Worm (Caenorhabditis elegans): ENCODE results near the gene cnb-1.

cnb-1 gene

ce11 chrV:11421605-11422004 is 46.1 kb downstream of the cnb-1 start, which contains the start of gene des-2:
Gene des-2 (minus strand): TSS chrV:11421705.
- TF ChIP-seq F13H6.1 (tag; optimal IDR thresholded peaks at IDR 0.05) (no peak), dve-1 (tag; optimal IDR thresholded peaks at IDR 0.05) (no peak), ama-1 (optimal IDR thresholded peaks at IDR 0.05) (no peak), pax-1 (tag; optimal IDR thresholded peaks at IDR 0.05) (no peak), madf-2 (tag; optimal IDR thresholded peaks at IDR 0.05) (no peak), ceh-30 (tag; optimal IDR thresholded peaks at IDR 0.05) (no peak), ceh-22 (tag; optimal IDR thresholded peaks at IDR 0.05) (no peak), nhr-11 (tag; optimal IDR thresholded peaks at IDR 0.05) (no peak), nfya-1 (tag; optimal IDR thresholded peaks at IDR 0.05) (no peak), hlh-15 (tag; optimal IDR thresholded peaks at IDR 0.05) (no peak)

- TF ChIP-seq ceh-9 (tag; optimal IDR thresholded peaks at IDR 0.05) (no peak), pqm-1 (tag; optimal IDR thresholded peaks at IDR 0.05) (no peak), ceh-48 (tag; optimal IDR thresholded peaks at IDR 0.05) (no peak), fax-1 (tag; optimal IDR thresholded peaks at IDR 0.05) (no peak), unc-3 (GFP tag; conservative IDR thresholded peaks at IDR 0.05) (no peak), unc-3 (tag; optimal IDR thresholded peaks at IDR 0.05) (no peak), rnt-1 (tag; optimal IDR thresholded peaks at IDR 0.05) (no peak), ahr-1 (tag; optimal IDR thresholded peaks at IDR 0.05) (no peak), ceh-2 (tag; optimal IDR thresholded peaks at IDR 0.05) (no peak), pat-9 (tag; optimal IDR thresholded peaks at IDR 0.05) (no peak), T23F11.4 (GFP tag; optimal IDR thresholded peaks at IDR 0.05) (no peak), nhr-11 (tag; optimal IDR thresholded peaks at IDR 0.05) (no peak), hlh-6 (tag; optimal IDR thresholded peaks at IDR 0.05) (no peak), nhr-232 (tag; optimal IDR thresholded peaks at IDR 0.05) (no peak), Y22D7AL.16 (tag; optimal IDR thresholded peaks at IDR 0.05) (no peak), C08G9.2 (tag; optimal IDR thresholded peaks at IDR 0.05) (no peak), nfya-1 (tag; optimal IDR thresholded peaks at IDR 0.05) (no peak), ceh-18 (tag; optimal IDR thresholded peaks at IDR 0.05) (no peak)
Measured at ce11 chrV:11424565-11424964, 49.0 kb downstream of the cnb-1 start, which contains the start of gene T26H10.2. Gene T26H10.2 (minus strand): TSS chrV:11424665.

Measured in whole organism, late embryonic.